Worm (Caenorhabditis elegans) whole organism, L3 larva: ENCODE results near the gene ZC204.17.
"Not testable (repeated sequence)": the region's sequence is repeated elsewhere in the genome, so short reads cannot be mapped to it uniquely, and the experiment has no call there.

ENCODE experiments used
- R02D3.7 ChIP-seq: fragments of 150-350 bp; optimal IDR thresholded peaks from 2 replicates; lab custom pipeline; 2014; ENCODE audit warnings: missing biosample characterization, missing genetic modification characterization
- ZK546.5 ChIP-seq: sonication (generic microtip); optimal IDR thresholded peaks from 2 replicates; lab custom pipeline; 2017; ENCODE audit warnings: missing biosample characterization, missing genetic modification characterization
- aly-2 ChIP-seq: fragments of 150-350 bp; optimal IDR thresholded peaks from 2 replicates; lab custom pipeline; 2014; ENCODE audit warnings: missing biosample characterization, missing genetic modification characterization
- ama-1 ChIP-seq: fragments of 150-350 bp; optimal IDR thresholded peaks from 2 replicates; lab custom pipeline; 2018
- ceh-28 ChIP-seq: fragments of 150-350 bp; optimal IDR thresholded peaks from 2 replicates; lab custom pipeline; 2014; ENCODE audit warnings: missing biosample characterization, missing genetic modification reagents, missing genetic modification characterization
- egl-27 ChIP-seq: sonication (generic microtip); optimal IDR thresholded peaks from 4 replicates; lab custom pipeline; 2017; ENCODE audit warnings: missing biosample characterization, missing genetic modification reagents, missing genetic modification characterization
- egl-5 ChIP-seq: fragments of 150-350 bp; optimal IDR thresholded peaks from 2 replicates; lab custom pipeline; 2017; ENCODE audit warnings: missing biosample characterization, missing genetic modification reagents, missing genetic modification characterization, inconsistent platforms
- elt-2 ChIP-seq: sonication (generic microtip); optimal IDR thresholded peaks from 2 replicates; lab custom pipeline; 2016; ENCODE audit warnings: missing genetic modification reagents, mild to moderate bottlenecking, missing genetic modification characterization, missing compliant biosample characterization
- elt-3 ChIP-seq, 3 experiments: fragments of 150-350 bp in 1 of 3; sonication (generic microtip) in 2 of 3; optimal IDR thresholded peaks; 2 replicates in 2 of 3; 4 replicates in 1 of 3; lab custom pipeline; 2014 to 2017; ENCODE audit warnings: missing biosample characterization in 3 of 3, missing genetic modification characterization in 3 of 3
- eor-1 ChIP-seq, 2 experiments: fragments of 150-350 bp; optimal IDR thresholded peaks; 2 replicates each; lab custom pipeline; 2014 to 2018; ENCODE audit warnings: missing biosample characterization in 2 of 2, missing genetic modification characterization in 2 of 2
- fkh-10 ChIP-seq: sonication (generic microtip); optimal IDR thresholded peaks from 2 replicates; lab custom pipeline; 2017; ENCODE audit warnings: missing biosample characterization, missing genetic modification reagents, missing genetic modification characterization
- hmg-11 ChIP-seq: sonication (generic microtip); optimal IDR thresholded peaks from 2 replicates; lab custom pipeline; 2016; ENCODE audit warnings: missing genetic modification characterization, missing compliant biosample characterization
- jun-1 ChIP-seq: fragments of 150-350 bp; optimal IDR thresholded peaks from 2 replicates; lab custom pipeline; 2014; ENCODE audit warnings: missing biosample characterization, missing genetic modification reagents, missing genetic modification characterization
- lin-15B ChIP-seq: fragments of 150-350 bp; optimal IDR thresholded peaks from 2 replicates; lab custom pipeline; 2014; ENCODE audit warnings: missing biosample characterization, missing genetic modification characterization
- mdl-1 ChIP-seq: fragments of 150-350 bp; optimal IDR thresholded peaks from 2 replicates; lab custom pipeline; 2014; ENCODE audit warnings: missing biosample characterization, missing genetic modification characterization
- mml-1 ChIP-seq: fragments of 150-350 bp; sonication (generic microtip); optimal IDR thresholded peaks from 3 replicates; lab custom pipeline; 2014; ENCODE audit warnings: missing biosample characterization, missing genetic modification characterization
- nhr-12 ChIP-seq: fragments of 150-350 bp; optimal IDR thresholded peaks from 2 replicates; lab custom pipeline; 2014; ENCODE audit warnings: missing biosample characterization, missing genetic modification characterization
- nhr-23 ChIP-seq: fragments of 150-350 bp; optimal IDR thresholded peaks from 2 replicates; lab custom pipeline; 2014; ENCODE audit warnings: missing biosample characterization, missing genetic modification reagents, missing genetic modification characterization
- nhr-25 ChIP-seq: sonication (generic microtip); optimal IDR thresholded peaks from 2 replicates; lab custom pipeline; 2017; ENCODE audit warnings: missing biosample characterization, missing genetic modification characterization
- nhr-43 ChIP-seq: sonication (generic microtip); optimal IDR thresholded peaks from 2 replicates; lab custom pipeline; 2016; ENCODE audit warnings: mild to moderate bottlenecking, missing genetic modification characterization, missing compliant biosample characterization; ENCODE audit not compliant: poor library complexity, severe bottlenecking
- nhr-67 ChIP-seq: fragments of 150-350 bp; optimal IDR thresholded peaks from 2 replicates; lab custom pipeline; 2014; ENCODE audit warnings: missing biosample characterization, missing genetic modification characterization
- nhr-76 ChIP-seq: fragments of 150-350 bp; sonication (generic microtip); optimal IDR thresholded peaks from 5 replicates; lab custom pipeline; 2014; ENCODE audit warnings: missing biosample characterization, missing genetic modification characterization
- nhr-77 ChIP-seq: fragments of 150-350 bp; optimal IDR thresholded peaks from 2 replicates; lab custom pipeline; 2014; ENCODE audit warnings: missing biosample characterization, missing genetic modification characterization
- pha-4 ChIP-seq: fragments of 150-350 bp; optimal IDR thresholded peaks from 2 replicates; lab custom pipeline; 2014; ENCODE audit warnings: missing biosample characterization, missing genetic modification reagents, missing genetic modification characterization
- pqm-1 ChIP-seq: fragments of 150-350 bp; optimal IDR thresholded peaks from 2 replicates; lab custom pipeline; 2017; ENCODE audit warnings: missing biosample characterization, missing genetic modification characterization, inconsistent platforms
- skn-1 ChIP-seq: fragments of 150-350 bp; optimal IDR thresholded peaks from 2 replicates; lab custom pipeline; 2014; ENCODE audit warnings: missing biosample characterization, missing genetic modification characterization
- snpc-4 ChIP-seq: fragments of 150-350 bp; optimal IDR thresholded peaks from 2 replicates; lab custom pipeline; 2014; ENCODE audit warnings: missing biosample characterization, missing genetic modification characterization
- tbx-2 ChIP-seq: sonication (generic microtip); optimal IDR thresholded peaks from 2 replicates; lab custom pipeline; 2016; ENCODE audit warnings: mild to moderate bottlenecking, missing genetic modification characterization, missing compliant biosample characterization
- unc-39 ChIP-seq: sonication (generic microtip); optimal IDR thresholded peaks from 4 replicates; lab custom pipeline; 2017; ENCODE audit warnings: missing biosample characterization, missing genetic modification characterization
- unc-62 ChIP-seq: fragments of 150-350 bp; sonication (generic microtip); optimal IDR thresholded peaks from 4 replicates; lab custom pipeline; 2014; ENCODE audit warnings: missing biosample characterization, missing genetic modification reagents, missing genetic modification characterization
- ztf-11 ChIP-seq: fragments of 150-350 bp; optimal IDR thresholded peaks from 2 replicates; lab custom pipeline; 2014; ENCODE audit warnings: missing biosample characterization, missing genetic modification characterization
- ztf-4 ChIP-seq: fragments of 150-350 bp; optimal IDR thresholded peaks from 2 replicates; lab custom pipeline; 2014; ENCODE audit warnings: missing biosample characterization, missing genetic modification characterization

The ZC204.17 gene

DNA sequence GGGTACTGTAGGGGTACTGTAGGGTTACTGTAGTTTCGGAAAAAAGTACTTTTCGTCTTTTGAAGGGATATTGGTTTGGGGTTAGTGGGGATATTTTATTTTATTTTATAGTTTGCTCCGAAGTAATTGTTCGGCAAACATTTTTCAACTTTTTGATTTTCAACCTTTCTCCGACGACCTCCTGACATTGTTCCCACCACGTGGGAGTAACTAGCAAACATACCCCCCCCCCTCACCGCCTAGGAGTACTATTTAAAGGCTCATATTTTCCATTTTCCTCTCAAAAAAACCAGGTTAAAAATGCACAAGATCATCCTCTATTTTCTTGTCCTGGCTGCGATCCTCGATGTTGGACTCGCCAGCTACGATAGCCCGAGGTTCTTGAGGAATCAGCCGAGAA is 19.9 kb upstream of the ZC204.17 start, which contains the start of gene srlf-29:
srlf-29 (plus strand) TSS at position 301 of the 400 bp plus-strand sequence.
- TF ChIP-seq unc-39 (tag; lab: Kevin White, UChicago) (no peak), ama-1 (lab: Kevin White, UChicago) (no peak), ceh-28 (tag; lab: Kevin White, UChicago) (no peak), aly-2 (tag; lab: Kevin White, UChicago) (no peak), ZK546.5 (tag; lab: Kevin White, UChicago) (no peak), egl-27 (tag; lab: Kevin White, UChicago) (no peak), nhr-43 (no peak), mdl-1 (no peak), hmg-11 (tag; lab: Kevin White, UChicago) (no peak), snpc-4 (tag; lab: Kevin White, UChicago) (no peak), elt-2 (tag; lab: Kevin White, UChicago) (no peak), jun-1 (tag; lab: Kevin White, UChicago) (no peak), fkh-10 (GFP tag; lab: Kevin White, UChicago) (no peak), nhr-77 (no peak)
- TF ChIP-seq, all 47 proteins: peak for 0

DNA sequence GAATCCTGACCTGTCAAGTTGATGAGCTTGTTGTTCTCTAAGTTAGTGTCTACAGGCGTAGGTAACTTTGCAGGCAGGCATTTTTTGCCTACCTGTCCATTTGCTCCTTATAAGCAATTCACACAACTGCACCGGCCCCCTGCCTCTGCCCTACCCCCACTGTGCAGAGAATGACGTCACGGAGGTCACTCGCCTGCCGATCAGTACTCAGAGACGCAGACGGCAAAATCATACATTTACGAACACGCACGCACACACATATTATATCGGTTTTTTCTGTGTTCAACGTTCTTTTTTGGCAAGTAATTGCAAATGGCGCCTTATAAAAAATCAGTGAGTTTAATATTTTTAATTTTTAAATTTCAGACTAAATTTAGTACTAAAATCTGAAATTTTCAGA is 17.4 kb upstream of the ZC204.17 start, which contains the start of gene duxl-1:
duxl-1 (plus strand) TSS at position 184 of the 400 bp plus-strand sequence.
- TF ChIP-seq egl-27 (tag; lab: Kevin White, UChicago) (no peak), egl-5 (tag; lab: Kevin White, UChicago) (no peak), eor-1 (tag; optimal IDR thresholded peaks at IDR 0.05; lab: Kevin White, UChicago) (no peak), tbx-2 (tag; lab: Kevin White, UChicago) (no peak), nhr-25 (tag; lab: Kevin White, UChicago) (peak; percentile 9), pha-4 (tag; lab: Kevin White, UChicago) (no peak), nhr-23 (tag; lab: Kevin White, UChicago) (peak; percentile 37), elt-2 (tag; lab: Kevin White, UChicago) (peak; percentile 54), lin-15B (tag; lab: Kevin White, UChicago) (peak; percentile 6)

DNA sequence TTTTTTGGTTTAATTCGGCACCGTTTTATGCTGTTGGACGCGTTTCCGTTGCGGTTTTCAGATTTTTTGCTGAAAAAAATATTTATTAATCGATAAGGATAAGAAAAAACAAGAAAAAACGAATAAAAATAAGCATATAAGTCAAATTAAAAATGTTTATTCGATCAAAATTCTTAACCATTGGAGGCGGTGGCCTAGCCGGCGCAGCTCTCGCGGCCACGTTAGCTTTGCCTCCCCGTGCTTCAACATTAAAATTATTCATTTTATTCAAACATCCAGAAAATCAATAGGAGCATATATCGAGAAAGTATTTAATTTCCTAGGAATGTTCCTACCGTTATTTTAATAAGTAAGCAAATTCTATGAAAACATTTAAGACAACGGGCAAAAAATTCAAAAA is 16.8 kb upstream of the ZC204.17 start, which contains the start of gene ZC204.14:
ZC204.14 (minus strand) TSS at position 69 of the 400 bp plus-strand sequence.
- no peak for TF ChIP-seq jun-1 (tag; lab: Kevin White, UChicago)
- TF ChIP-seq nhr-67: no peak
- no peak for TF ChIP-seq nhr-23 (tag; lab: Kevin White, UChicago)
- no peak for TF ChIP-seq unc-62 (GFP tag; lab: Kevin White, UChicago)
- TF ChIP-seq ama-1 (lab: Kevin White, UChicago): no peak
- no peak for TF ChIP-seq nhr-12 (tag; lab: Kevin White, UChicago)
- no peak for TF ChIP-seq nhr-76
- TF ChIP-seq elt-3 (tag; optimal IDR thresholded peaks at IDR 0.05; lab: Kevin White, UChicago): no peak
- TF ChIP-seq nhr-25 (tag; lab: Kevin White, UChicago): no peak
- TF ChIP-seq skn-1 (tag; lab: Kevin White, UChicago): no peak

DNA sequence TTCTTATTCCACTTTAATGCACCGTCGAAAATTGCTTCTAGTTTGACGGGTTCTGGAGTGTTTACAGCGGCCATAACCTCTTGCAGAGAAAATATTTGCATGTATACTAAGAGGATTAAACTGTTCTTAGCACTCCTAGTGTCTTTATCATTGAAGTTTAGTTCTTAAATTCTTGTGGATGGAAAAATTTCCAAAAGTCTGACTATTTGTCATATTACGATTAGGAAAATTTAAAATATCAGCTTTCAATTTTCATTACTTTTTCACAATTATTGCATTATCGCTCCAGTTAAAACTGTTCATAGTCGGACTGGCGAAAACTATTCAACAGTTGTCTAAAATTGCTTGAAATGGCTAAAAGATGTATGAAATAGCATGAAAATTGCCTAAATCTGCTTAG is 14.8 kb upstream of the ZC204.17 start, which contains the start of gene ZC204.13:
ZC204.13 (minus strand) TSS at position 101 of the 400 bp plus-strand sequence.
- not testable (repeated sequence) for TF ChIP-seq nhr-23 (tag; lab: Kevin White, UChicago); nhr-67; pqm-1 (tag; lab: Kevin White, UChicago)

DNA sequence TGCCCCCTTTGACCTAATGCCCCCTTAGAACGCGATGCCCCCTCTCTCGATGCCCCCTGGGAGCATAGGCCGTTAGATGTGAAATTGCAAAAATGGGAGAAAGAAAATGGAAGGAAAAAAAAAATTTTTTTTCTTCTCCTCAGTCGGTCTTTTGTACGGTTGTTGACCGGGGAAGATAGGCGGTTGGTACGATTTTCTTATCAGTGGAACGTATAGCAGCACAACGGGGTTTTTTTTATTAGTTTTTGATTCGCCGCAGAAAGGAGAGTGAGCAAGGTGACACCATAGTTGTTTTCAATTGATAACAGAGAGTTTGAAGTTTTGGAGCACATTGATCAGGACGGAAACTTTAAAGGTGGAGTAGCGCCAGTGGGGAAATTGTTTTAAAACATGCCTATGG is 13.6 kb upstream of the ZC204.17 start:
- TF ChIP-seq pqm-1 (tag; lab: Kevin White, UChicago) (peak; percentile 31), elt-2 (tag; lab: Kevin White, UChicago) (peak; percentile 84)

DNA sequence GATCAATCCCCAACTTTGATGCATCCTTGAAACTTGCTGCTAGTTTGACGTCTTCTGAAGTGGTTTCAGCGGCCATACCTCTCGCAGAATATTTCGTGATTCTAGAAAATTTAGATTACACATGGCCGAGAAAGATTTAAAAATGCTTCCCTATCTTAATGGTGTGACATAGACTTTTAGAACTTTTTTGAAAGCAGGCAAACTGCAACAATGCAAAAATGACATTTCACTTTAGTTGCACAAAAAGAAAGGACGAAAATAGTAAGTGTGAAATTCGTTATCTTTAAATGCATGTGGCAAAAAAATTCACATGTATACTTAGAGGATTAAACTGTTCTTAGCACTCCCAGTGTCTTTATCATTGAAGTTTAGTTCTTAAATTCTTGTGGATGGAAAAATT is 11.1 kb upstream of the ZC204.17 start, which contains the start of gene ZC204.12:
ZC204.12 (minus strand) TSS at position 101 of the 400 bp plus-strand sequence.
- TF ChIP-seq mml-1 (tag; lab: Kevin White, UChicago) (no peak), R02D3.7 (tag; lab: Kevin White, UChicago) (no peak), nhr-67 (no peak), aly-2 (tag; lab: Kevin White, UChicago) (no peak), elt-3 (tag; optimal IDR thresholded peaks at IDR 0.05; lab: Kevin White, UChicago) (no peak), nhr-12 (tag; lab: Kevin White, UChicago) (no peak), nhr-76 (no peak), ztf-4 (tag; lab: Kevin White, UChicago) (no peak), ztf-11 (no peak), ceh-28 (tag; lab: Kevin White, UChicago) (no peak), pqm-1 (tag; lab: Kevin White, UChicago) (no peak)
